Worm (Caenorhabditis elegans): ENCODE results near the gene farl-11.

farl-11 gene

ce11 chrII:7151969-7152631 lies 47.3 kb upstream of the farl-11 start, which contains the start of gene fust-1 (continued):
- TF ChIP-seq F44E2.7 (GFP tag; IDR thresholded peaks at IDR 0.05): peak; percentile 67; the same call in 1 of the 2 replicates
- peak; percentile 85 for TF ChIP-seq zfp-3 (GFP tag; conservative IDR thresholded peaks at IDR 0.05)
- peak; percentile 86 for TF ChIP-seq F37D6.2 (tag; optimal IDR thresholded peaks at IDR 0.05)
- TF ChIP-seq dve-1 (tag; optimal IDR thresholded peaks at IDR 0.05; ENCODE audit: insufficient read depth): peak; percentile 97
- peak; percentile 74; the same call in 1 of the 2 replicates for TF ChIP-seq D1046.2 (GFP tag; IDR thresholded peaks at IDR 0.05)
- TF ChIP-seq F10B5.3 (tag; optimal IDR thresholded peaks at IDR 0.05): peak; percentile 89
- peak; percentile 85 for TF ChIP-seq nhr-77 (tag; optimal IDR thresholded peaks at IDR 0.05)
- peak; percentile 77; the same call in 1 of the 2 replicates for TF ChIP-seq dmd-9 (GFP tag; IDR thresholded peaks at IDR 0.05)
- TF ChIP-seq ama-1 (optimal IDR thresholded peaks at IDR 0.05): peak; percentile 72
- TF ChIP-seq unc-39 (tag; optimal IDR thresholded peaks at IDR 0.05): no peak
- peak; percentile 85 for TF ChIP-seq jun-1 (tag; optimal IDR thresholded peaks at IDR 0.05)
- TF ChIP-seq ceh-28 (tag; optimal IDR thresholded peaks at IDR 0.05): no peak
- TF ChIP-seq hlh-30 (tag; optimal IDR thresholded peaks at IDR 0.05; ENCODE audit: insufficient read depth): peak; percentile 83
- TF ChIP-seq nhr-102 (tag; optimal IDR thresholded peaks at IDR 0.05): peak; percentile 94
- peak; percentile 93 for TF ChIP-seq nhr-25 (tag; optimal IDR thresholded peaks at IDR 0.05; ENCODE audit: borderline replicate concordance, insufficient read depth)
- peak; percentile 65 for TF ChIP-seq gei-8 (GFP tag; optimal IDR thresholded peaks at IDR 0.05)
- no peak for TF ChIP-seq daf-12 (tag; optimal IDR thresholded peaks at IDR 0.05)
- TF ChIP-seq aly-2 (tag; optimal IDR thresholded peaks at IDR 0.05): no peak
- no peak for TF ChIP-seq dmd-8 (GFP tag; IDR thresholded peaks at IDR 0.05)
- peak; percentile 94 for TF ChIP-seq lin-13 (GFP tag; optimal IDR thresholded peaks at IDR 0.05)
- peak; percentile 85 for TF ChIP-seq nhr-6 (tag; optimal IDR thresholded peaks at IDR 0.05)
- peak; percentile 71 for TF ChIP-seq nhr-76 (tag; optimal IDR thresholded peaks at IDR 0.05)
- TF ChIP-seq nhr-41 (GFP tag; IDR thresholded peaks at IDR 0.05): peak; percentile 61; the same call in 1 of the 2 replicates
- peak; percentile 82 for TF ChIP-seq fkh-10 (GFP tag; optimal IDR thresholded peaks at IDR 0.05)
- TF ChIP-seq egl-27 (tag; optimal IDR thresholded peaks at IDR 0.05): no peak
- peak; percentile 88 for TF ChIP-seq egl-43 (GFP tag; IDR thresholded peaks at IDR 0.05)
- peak; percentile 96 for TF ChIP-seq mes-2 (tag; optimal IDR thresholded peaks at IDR 0.05; ENCODE audit: poor library complexity, severe bottlenecking)
- peak; percentile 94 for TF ChIP-seq ceh-20 (GFP tag; IDR thresholded peaks at IDR 0.05)
- TF ChIP-seq cey-2 (tag; optimal IDR thresholded peaks at IDR 0.05; ENCODE audit: borderline replicate concordance, insufficient read depth): peak; percentile 76
- TF ChIP-seq mdt-29 (GFP tag; IDR thresholded peaks at IDR 0.05): peak; percentile 91
- peak; percentile 98 for TF ChIP-seq aha-1 (tag)

ce11 chrII:7148099-7148498 lies 43.3 kb upstream of the farl-11 start, which contains the start of gene T07F8.1:
Gene T07F8.1 (plus strand): TSS chrII:7148399.
- TF ChIP-seq saeg-2 (GFP tag; IDR thresholded peaks at IDR 0.05) (no peak), zip-2 (tag; optimal IDR thresholded peaks at IDR 0.05) (no peak), mdl-1 (tag; optimal IDR thresholded peaks at IDR 0.05) (no peak), Y75B8A.6 (GFP tag; IDR thresholded peaks at IDR 0.05) (no peak), ztf-7 (tag; optimal IDR thresholded peaks at IDR 0.05) (no peak), F44E2.7 (GFP tag; IDR thresholded peaks at IDR 0.05) (no peak), duxl-1 (tag; optimal IDR thresholded peaks at IDR 0.05; ENCODE audit: poor library complexity) (no peak), nhr-42 (GFP tag; IDR thresholded peaks at IDR 0.05) (no peak), nhr-76 (tag; optimal IDR thresholded peaks at IDR 0.05) (no peak), arid-1 (GFP tag; conservative IDR thresholded peaks at IDR 0.05) (no peak), mep-1 (tag; optimal IDR thresholded peaks at IDR 0.05) (no peak), spr-3 (GFP tag; optimal IDR thresholded peaks at IDR 0.05) (no peak), spr-1 (tag; optimal IDR thresholded peaks at IDR 0.05) (no peak), nhr-28 (tag; optimal IDR thresholded peaks at IDR 0.05) (no peak), F49E8.2 (tag; optimal IDR thresholded peaks at IDR 0.05; ENCODE audit: borderline replicate concordance) (no peak)
